Worm (Caenorhabditis elegans) whole organism, mixed stage, embryonic: ENCODE data around the gene Y77E11A.7.

Source experiments
- blmp-1 ChIP-seq: fragments of 150-350 bp; optimal IDR thresholded peaks from 2 replicates; lab custom pipeline; 2014; ENCODE audit warnings: missing biosample characterization, missing genetic modification characterization
- ces-1 ChIP-seq: fragments of 150-350 bp; optimal IDR thresholded peaks from 2 replicates; lab custom pipeline; 2014; ENCODE audit warnings: missing biosample characterization, missing genetic modification reagents, missing genetic modification characterization
- elt-1 ChIP-seq: sonication (generic microtip); optimal IDR thresholded peaks from 2 replicates; lab custom pipeline; 2017; ENCODE audit warnings: missing genetic modification characterization, mild to moderate bottlenecking, missing compliant biosample characterization, antibody characterized with exemption, moderate library complexity, borderline replicate concordance; ENCODE audit not compliant: insufficient read depth
- elt-3 ChIP-seq: fragments of 150-350 bp; optimal IDR thresholded peaks from 2 replicates; lab custom pipeline; 2014; ENCODE audit warnings: missing biosample characterization, missing genetic modification characterization
- lsy-2 ChIP-seq: fragments of 150-350 bp; optimal IDR thresholded peaks from 2 replicates; lab custom pipeline; 2014; ENCODE audit warnings: missing biosample characterization, missing genetic modification characterization
- mep-1 ChIP-seq: fragments of 150-350 bp; optimal IDR thresholded peaks from 2 replicates; lab custom pipeline; 2017; ENCODE audit warnings: missing biosample characterization, missing genetic modification reagents, missing genetic modification characterization, inconsistent platforms
- mls-2 ChIP-seq: sonication (generic microtip); optimal IDR thresholded peaks from 2 replicates; lab custom pipeline; 2016; ENCODE audit warnings: mild to moderate bottlenecking, missing genetic modification characterization, moderate library complexity, missing compliant biosample characterization
- nhr-237 ChIP-seq: fragments of 150-350 bp; optimal IDR thresholded peaks from 2 replicates; lab custom pipeline; 2014; ENCODE audit warnings: missing biosample characterization, missing genetic modification characterization
- nhr-28 ChIP-seq: fragments of 150-350 bp; optimal IDR thresholded peaks from 2 replicates; lab custom pipeline; 2014; ENCODE audit warnings: missing biosample characterization, missing genetic modification characterization
- nhr-76 ChIP-seq: sonication (generic microtip); optimal IDR thresholded peaks from 2 replicates; lab custom pipeline; 2017; ENCODE audit warnings: missing biosample characterization, missing genetic modification characterization
- pha-4 ChIP-seq: fragments of 150-350 bp; optimal IDR thresholded peaks from 2 replicates; lab custom pipeline; 2018; ENCODE audit warnings: missing biosample characterization, missing genetic modification reagents, missing genetic modification characterization
- snpc-4 ChIP-seq: fragments of 150-350 bp; optimal IDR thresholded peaks from 2 replicates; lab custom pipeline; 2014; ENCODE audit warnings: missing biosample characterization, missing genetic modification characterization
- sptf-1 ChIP-seq: sonication (generic microtip); optimal IDR thresholded peaks from 2 replicates; lab custom pipeline; 2017; ENCODE audit warnings: mild to moderate bottlenecking, missing genetic modification characterization, moderate library complexity, missing compliant biosample characterization
- unc-62 ChIP-seq: fragments of 150-350 bp; optimal IDR thresholded peaks from 2 replicates; lab custom pipeline; 2014; ENCODE audit warnings: missing biosample characterization, missing genetic modification reagents, missing genetic modification characterization

DNA sequence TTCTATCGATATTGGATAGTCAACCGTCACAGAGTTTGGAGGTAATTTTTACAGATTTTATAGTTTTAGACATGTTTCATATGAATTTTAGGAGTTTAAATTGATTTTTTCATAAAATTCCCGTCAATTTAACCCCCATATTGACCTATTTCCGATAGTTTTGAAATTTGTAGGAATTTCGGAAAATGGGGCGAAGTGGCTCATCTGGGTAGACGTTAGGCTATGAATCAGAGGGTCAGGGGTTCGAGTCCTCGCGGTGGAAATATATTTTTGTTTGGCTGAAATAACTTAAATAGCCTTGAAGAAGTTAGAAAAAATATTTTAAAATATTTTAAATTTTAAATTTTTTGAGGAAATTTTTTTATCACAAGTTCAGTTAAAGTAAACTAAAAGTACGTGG is 28.2 kb downstream of the Y77E11A.7 start:
- TF ChIP-seq unc-62 (GFP tag; lab: Kevin White, UChicago) (no peak), nhr-28 (tag; lab: Kevin White, UChicago) (no peak), mep-1 (no peak), nhr-237 (tag; lab: Kevin White, UChicago) (no peak), ces-1 (GFP tag; lab: Kevin White, UChicago) (no peak), snpc-4 (tag; lab: Kevin White, UChicago) (no peak), pha-4 (no peak), mls-2 (tag; lab: Kevin White, UChicago) (no peak), nhr-76 (tag; lab: Kevin White, UChicago) (no peak), blmp-1 (tag; lab: Kevin White, UChicago) (no peak), lsy-2 (tag; lab: Kevin White, UChicago) (no peak), elt-1 (tag; lab: Kevin White, UChicago) (no peak), elt-3 (no peak), sptf-1 (tag; lab: Kevin White, UChicago) (no peak)
